Fruit fly (Drosophila melanogaster) whole organism, wandering third instar larva: ENCODE results near the gene Polr1D.

ENCODE experiments used
- Abd-B ChIP-seq: fragments of >200 bp; optimal IDR thresholded peaks from 2 replicates; lab custom pipeline; 2017; ENCODE audit warnings: missing biosample characterization, missing genetic modification characterization
- CG32264 ChIP-seq: fragments of 200-800 bp; sonication (Bioruptor generic); optimal IDR thresholded peaks from 2 replicates; lab custom pipeline; 2016; ENCODE audit warnings: missing biosample characterization, missing genetic modification characterization
- CG9705 ChIP-seq: fragments of 200-800 bp; sonication (Bioruptor generic); optimal IDR thresholded peaks from 2 replicates; lab custom pipeline; 2018; ENCODE audit warnings: missing biosample characterization, mild to moderate bottlenecking, missing genetic modification characterization
- CrebA ChIP-seq: fragments of 200-800 bp; sonication (Bioruptor generic); optimal IDR thresholded peaks from 2 replicates; lab custom pipeline; 2016; ENCODE audit warnings: missing biosample characterization, mild to moderate bottlenecking, missing genetic modification characterization, borderline replicate concordance
- Dfd ChIP-seq: fragments of >200 bp; optimal IDR thresholded peaks from 2 replicates; lab custom pipeline; 2017; ENCODE audit warnings: missing biosample characterization, missing genetic modification characterization
- Dif ChIP-seq: fragments of 200-275, 200-300 bp; sonication (Bioruptor generic); optimal IDR thresholded peaks from 2 replicates; lab custom pipeline; 2018; ENCODE audit warnings: missing biosample characterization, missing genetic modification characterization; ENCODE audit not compliant: partially characterized antibody
- GATAd ChIP-seq: sonication (Bioruptor generic); optimal IDR thresholded peaks from 2 replicates; lab custom pipeline; 2016; ENCODE audit warnings: missing biosample characterization, missing genetic modification characterization
- HLH106 ChIP-seq: fragments of 200-800 bp; optimal IDR thresholded peaks from 3 replicates; lab custom pipeline; 2019; ENCODE audit warnings: missing biosample characterization, mild to moderate bottlenecking, missing genetic modification characterization, moderate library complexity
- Hnf4 ChIP-seq: fragments of 200-800 bp; sonication (Bioruptor generic); optimal IDR thresholded peaks from 2 replicates; lab custom pipeline; 2016; ENCODE audit warnings: missing biosample characterization, mild to moderate bottlenecking, missing genetic modification characterization
- Hr78 ChIP-seq: fragments of >200 bp; optimal IDR thresholded peaks from 2 replicates; lab custom pipeline; 2017; ENCODE audit warnings: missing biosample characterization, missing genetic modification characterization
- Hr83 ChIP-seq: fragments of 200-300 bp; sonication (Bioruptor generic); optimal IDR thresholded peaks from 2 replicates; lab custom pipeline; 2016; ENCODE audit warnings: missing biosample characterization, mild to moderate bottlenecking, missing genetic modification characterization, moderate library complexity; ENCODE audit not compliant: poor library complexity, severe bottlenecking
- Jra ChIP-seq: sonication (Bioruptor generic); optimal IDR thresholded peaks from 2 replicates; lab custom pipeline; 2016; ENCODE audit warnings: missing biosample characterization, missing genetic modification characterization
- Mio ChIP-seq: sonication (Bioruptor generic); optimal IDR thresholded peaks from 2 replicates; lab custom pipeline; 2016; ENCODE audit warnings: missing biosample characterization, missing genetic modification characterization
- Myc ChIP-seq: fragments of >200 bp; optimal IDR thresholded peaks from 2 replicates; lab custom pipeline; 2017
- N ChIP-seq: fragments of >200 bp; optimal IDR thresholded peaks from 2 replicates; lab custom pipeline; 2018; ENCODE audit warnings: missing biosample characterization, missing external identifiers, missing genetic modification characterization
- OdsH ChIP-seq: fragments of 200-800 bp; sonication (Bioruptor generic); optimal IDR thresholded peaks from 2 replicates; lab custom pipeline; 2016; ENCODE audit warnings: missing biosample characterization, mild to moderate bottlenecking, missing genetic modification characterization
- Rel ChIP-seq, 2 experiments: fragments of 200-800 bp; sonication (Bioruptor generic) in 1 of 2; optimal IDR thresholded peaks; 2 replicates in 1 of 2; 3 replicates in 1 of 2; lab custom pipeline; 2016 to 2019; ENCODE audit warnings: mild to moderate bottlenecking in 2 of 2, missing biosample characterization in 2 of 2, missing genetic modification characterization in 2 of 2, moderate library complexity in 1 of 2
- Sp1 ChIP-seq: fragments of 200-800 bp; sonication (Bioruptor generic); optimal IDR thresholded peaks from 3 replicates; lab custom pipeline; 2019; ENCODE audit warnings: missing biosample characterization, mild to moderate bottlenecking, missing genetic modification characterization, moderate library complexity
- Vsx2 ChIP-seq: fragments of 200-300, 225-300 bp; sonication (Bioruptor generic); optimal IDR thresholded peaks from 2 replicates; lab custom pipeline; 2018; ENCODE audit warnings: missing biosample characterization, missing genetic modification characterization; ENCODE audit not compliant: partially characterized antibody
- br ChIP-seq: fragments of 200-800 bp; sonication (Bioruptor generic); optimal IDR thresholded peaks from 2 replicates; lab custom pipeline; 2016; ENCODE audit warnings: missing biosample characterization, missing genetic modification characterization
- brk ChIP-seq: fragments of 200-800 bp; sonication (Bioruptor generic); optimal IDR thresholded peaks from 2 replicates; lab custom pipeline; 2016; ENCODE audit warnings: missing biosample characterization, mild to moderate bottlenecking, missing genetic modification characterization
- dl ChIP-seq, 2 experiments: fragments of 175-275, 200-275 bp in 1 of 2; fragments of 200-275 bp in 1 of 2; sonication (Bioruptor generic); optimal IDR thresholded peaks; lab custom pipeline; 2018; ENCODE audit warnings: mild to moderate bottlenecking in 2 of 2, missing biosample characterization in 2 of 2, missing genetic modification characterization in 2 of 2, moderate library complexity in 2 of 2; ENCODE audit not compliant: partially characterized antibody in 2 of 2, insufficient read depth in 1 of 2
- dmrt93B ChIP-seq: fragments of 200-800 bp; sonication (Bioruptor generic); optimal IDR thresholded peaks from 2 replicates; lab custom pipeline; 2018; ENCODE audit warnings: missing biosample characterization, mild to moderate bottlenecking, missing genetic modification characterization
- dsf ChIP-seq: sonication (Bioruptor generic); optimal IDR thresholded peaks from 2 replicates; lab custom pipeline; 2016; ENCODE audit warnings: missing biosample characterization, missing genetic modification characterization, borderline replicate concordance
- ey ChIP-seq: fragments of 200-800 bp; sonication (Bioruptor generic); optimal IDR thresholded peaks from 2 replicates; lab custom pipeline; 2016; ENCODE audit warnings: missing biosample characterization, missing genetic modification characterization
- foxo ChIP-seq, 2 experiments: fragments of 200-800 bp; sonication (Bioruptor generic); optimal IDR thresholded peaks; 2 replicates in 1 of 2; 3 replicates in 1 of 2; lab custom pipeline; 2016 to 2017; ENCODE audit warnings: missing biosample characterization in 2 of 2, missing genetic modification characterization in 2 of 2
- fru ChIP-seq: fragments of 200-800 bp; sonication (Bioruptor generic); optimal IDR thresholded peaks from 3 replicates; lab custom pipeline; 2016; ENCODE audit warnings: missing biosample characterization, mild to moderate bottlenecking, missing genetic modification characterization
- h ChIP-seq: fragments of 200-800 bp; sonication (Bioruptor generic); optimal IDR thresholded peaks from 3 replicates; lab custom pipeline; 2016; ENCODE audit warnings: missing biosample characterization, mild to moderate bottlenecking, missing genetic modification characterization
- jim ChIP-seq: fragments of 175-275, 200-325 bp; sonication (Bioruptor generic); optimal IDR thresholded peaks from 2 replicates; lab custom pipeline; 2016; ENCODE audit warnings: missing biosample characterization, mild to moderate bottlenecking, missing genetic modification characterization
- lola ChIP-seq: fragments of >200 bp; optimal IDR thresholded peaks from 2 replicates; lab custom pipeline; 2017; ENCODE audit warnings: missing biosample characterization, missing genetic modification characterization
- pan ChIP-seq: fragments of >200 bp; optimal IDR thresholded peaks from 2 replicates; lab custom pipeline; 2017
- psq ChIP-seq: fragments of 200-800 bp; sonication (Bioruptor generic); optimal IDR thresholded peaks from 3 replicates; lab custom pipeline; 2017; ENCODE audit warnings: missing biosample characterization, mild to moderate bottlenecking, missing genetic modification characterization, moderate library complexity
- rgr ChIP-seq: fragments of 200-800 bp; sonication (Bioruptor generic); optimal IDR thresholded peaks from 3 replicates; lab custom pipeline; 2016; ENCODE audit warnings: missing biosample characterization, mild to moderate bottlenecking, missing genetic modification characterization
- sage ChIP-seq: fragments of 200-800 bp; sonication (Bioruptor generic); optimal IDR thresholded peaks from 2 replicates; lab custom pipeline; 2016; ENCODE audit warnings: missing biosample characterization, mild to moderate bottlenecking, missing genetic modification characterization
- sv ChIP-seq: fragments of 200-800 bp; sonication (Bioruptor generic); optimal IDR thresholded peaks from 3 replicates; lab custom pipeline; 2016; ENCODE audit warnings: missing biosample characterization, missing genetic modification characterization
- tai ChIP-seq: sonication (Bioruptor generic); optimal IDR thresholded peaks from 2 replicates; lab custom pipeline; 2016; ENCODE audit warnings: missing biosample characterization, missing genetic modification characterization
- usp ChIP-seq: fragments of >200 bp; optimal IDR thresholded peaks from 2 replicates; lab custom pipeline; 2017; ENCODE audit warnings: missing biosample characterization, missing genetic modification characterization
- woc ChIP-seq: sonication (Bioruptor generic); optimal IDR thresholded peaks from 2 replicates; lab custom pipeline; 2016; ENCODE audit warnings: missing biosample characterization, mild to moderate bottlenecking, missing genetic modification characterization

Polr1D gene

dm6 chr2L:19133465-19134365 is 1.3 kb downstream of the Polr1D start, which contains the start of gene brat:
brat (plus strand) TSS chr2L:19133816.
- TF ChIP-seq jim (GFP tag; lab: Kevin White, UChicago) (no peak), usp (no peak), Myc (lab: Kevin White, UChicago) (peak; percentile 86), Mio (no peak), dsf (peak; percentile 63), HLH106 (tag; lab: Kevin White, UChicago) (peak; percentile 60), br (GFP tag; lab: Kevin White, UChicago) (peak; percentile 47), dmrt93B (no peak), fru (GFP tag; lab: Kevin White, UChicago) (peak; percentile 77), pan (lab: Kevin White, UChicago) (no peak), GATAd (GFP tag; lab: Kevin White, UChicago) (no peak), tai (GFP tag; lab: Kevin White, UChicago) (no peak), Rel (GFP tag; optimal IDR thresholded peaks at IDR 0.05; lab: Kevin White, UChicago) (no peak), Rel (tag; optimal IDR thresholded peaks at IDR 0.05; lab: Kevin White, UChicago) (no peak), Hr78 (GFP tag; lab: Kevin White, UChicago) (no peak), sage (GFP tag; lab: Kevin White, UChicago) (no peak), brk (GFP tag; lab: Kevin White, UChicago) (no peak), N (GFP tag; lab: Kevin White, UChicago) (no peak), Dfd (GFP tag; lab: Kevin White, UChicago) (no peak), Hnf4 (GFP tag; lab: Kevin White, UChicago) (no peak), foxo (GFP tag; optimal IDR thresholded peaks at IDR 0.05; lab: Kevin White, UChicago) (peak in 1 of 2 experiments; percentile 75), sv (GFP tag; lab: Kevin White, UChicago) (peak; percentile 59), lola (GFP tag; lab: Kevin White, UChicago) (no peak), OdsH (GFP tag; lab: Kevin White, UChicago) (peak; percentile 36), Sp1 (peak; percentile 45), Vsx2 (GFP tag; lab: Kevin White, UChicago) (no peak), Jra (GFP tag; lab: Kevin White, UChicago) (peak; percentile 72), CG32264 (no peak), woc (peak; percentile 78), psq (GFP tag; lab: Kevin White, UChicago) (peak; percentile 52), Abd-B (GFP tag; lab: Kevin White, UChicago) (no peak), Dif (GFP tag; lab: Kevin White, UChicago) (no peak), Hr83 (GFP tag; lab: Kevin White, UChicago) (no peak), CG9705 (GFP tag; lab: Kevin White, UChicago) (no peak), h (GFP tag; lab: Kevin White, UChicago) (peak; percentile 74), dl (GFP tag; optimal IDR thresholded peaks at IDR 0.05; lab: Kevin White, UChicago; ENCODE audit: insufficient read depth in 1 of 2, partially characterized antibody in 2 of 2) (no peak), rgr (GFP tag; lab: Kevin White, UChicago) (peak; percentile 51), ey (GFP tag; lab: Kevin White, UChicago) (peak; percentile 49), CrebA (GFP tag; lab: Kevin White, UChicago) (no peak)

dm6 chr2L:19131905-19132402 is 3.1 kb downstream of the Polr1D start, which contains the start of the genes AsnRS and DCTN6-p27:
AsnRS (minus strand) TSS chr2L:19131954.
DCTN6-p27 (plus strand) TSS chr2L:19132323.
- peak; percentile 29 for TF ChIP-seq CG32264
- no peak for TF ChIP-seq Vsx2 (GFP tag; lab: Kevin White, UChicago)
- TF ChIP-seq Jra (GFP tag; lab: Kevin White, UChicago) = no peak
- no peak for TF ChIP-seq Abd-B (GFP tag; lab: Kevin White, UChicago)
- TF ChIP-seq rgr (GFP tag; lab: Kevin White, UChicago) = peak; percentile 75
- no peak for TF ChIP-seq Rel (GFP tag; optimal IDR thresholded peaks at IDR 0.05; lab: Kevin White, UChicago)
- no peak for TF ChIP-seq Rel (tag; optimal IDR thresholded peaks at IDR 0.05; lab: Kevin White, UChicago)
- TF ChIP-seq lola (GFP tag; lab: Kevin White, UChicago) = no peak
- no peak for TF ChIP-seq CrebA (GFP tag; lab: Kevin White, UChicago)
- TF ChIP-seq ey (GFP tag; lab: Kevin White, UChicago) = peak; percentile 71
- no peak for TF ChIP-seq usp
- peak; percentile 75 for TF ChIP-seq fru (GFP tag; lab: Kevin White, UChicago)
- TF ChIP-seq br (GFP tag; lab: Kevin White, UChicago) = no peak
- peak; percentile 69 for TF ChIP-seq HLH106 (tag; lab: Kevin White, UChicago)
- no peak for TF ChIP-seq Dfd (GFP tag; lab: Kevin White, UChicago)
- TF ChIP-seq pan (lab: Kevin White, UChicago) = no peak
- TF ChIP-seq tai (GFP tag; lab: Kevin White, UChicago) = no peak
- TF ChIP-seq brk (GFP tag; lab: Kevin White, UChicago) = no peak
- TF ChIP-seq OdsH (GFP tag; lab: Kevin White, UChicago) = peak; percentile 64
- peak; percentile 81 for TF ChIP-seq h (GFP tag; lab: Kevin White, UChicago)
- peak; percentile 78 for TF ChIP-seq woc
- peak in 1 of 2 experiments; percentile 87 for TF ChIP-seq foxo (GFP tag; optimal IDR thresholded peaks at IDR 0.05; lab: Kevin White, UChicago)
- TF ChIP-seq sv (GFP tag; lab: Kevin White, UChicago) = peak; percentile 78
- TF ChIP-seq dl (GFP tag; optimal IDR thresholded peaks at IDR 0.05; lab: Kevin White, UChicago; ENCODE audit: insufficient read depth in 1 of 2, partially characterized antibody in 2 of 2) = no peak
- peak; percentile 85 for TF ChIP-seq Hr83 (GFP tag; lab: Kevin White, UChicago)
- no peak for TF ChIP-seq Hr78 (GFP tag; lab: Kevin White, UChicago)
- TF ChIP-seq Myc (lab: Kevin White, UChicago) = peak; percentile 36
- peak; percentile 23 for TF ChIP-seq Mio
- no peak for TF ChIP-seq sage (GFP tag; lab: Kevin White, UChicago)
- peak; percentile 57 for TF ChIP-seq dmrt93B
- TF ChIP-seq Hnf4 (GFP tag; lab: Kevin White, UChicago) = no peak
- TF ChIP-seq Sp1 = peak; percentile 63
- no peak for TF ChIP-seq Dif (GFP tag; lab: Kevin White, UChicago)
- TF ChIP-seq CG9705 (GFP tag; lab: Kevin White, UChicago) = peak; percentile 63
- no peak for TF ChIP-seq dsf
- TF ChIP-seq jim (GFP tag; lab: Kevin White, UChicago) = no peak
- TF ChIP-seq GATAd (GFP tag; lab: Kevin White, UChicago) = peak; percentile 17
